Fruit fly (Drosophila melanogaster): Measurements from ENCODE around the gene Nepl11.

The Nepl11 gene

dm6 chr3R:4307664-4308416 is 13.2 kb upstream of the Nepl11 start, which contains the start of gene MP1 (continued):
- TF ChIP-seq z (GFP tag; IDR thresholded peaks at IDR 0.05), result no peak
- TF ChIP-seq Meics (GFP tag; optimal IDR thresholded peaks at IDR 0.05), result no peak
- no peak for TF ChIP-seq ranshi (GFP tag; IDR thresholded peaks at IDR 0.05)
- TF ChIP-seq CG34376 (GFP tag; optimal IDR thresholded peaks at IDR 0.05), result peak; percentile 79
- no peak for TF ChIP-seq Deaf1 (tag; optimal IDR thresholded peaks at IDR 0.05)
- TF ChIP-seq Dek (tag; optimal IDR thresholded peaks at IDR 0.05), result no peak
- TF ChIP-seq cato (GFP tag; optimal IDR thresholded peaks at IDR 0.05; ENCODE audit: borderline replicate concordance), result no peak
- TF ChIP-seq lab (GFP tag; optimal IDR thresholded peaks at IDR 0.05), result peak; percentile 21
- TF ChIP-seq inv (GFP tag; IDR thresholded peaks at IDR 0.05; ENCODE audit: partially characterized antibody), result no peak
- no peak for TF ChIP-seq Opbp (GFP tag; IDR thresholded peaks at IDR 0.05; ENCODE audit: partially characterized antibody)
- TF ChIP-seq br (optimal IDR thresholded peaks at IDR 0.05), result no peak
- TF ChIP-seq ken (GFP tag; IDR thresholded peaks at IDR 0.05), result no peak
- TF ChIP-seq CG8290 (GFP tag; optimal IDR thresholded peaks at IDR 0.05), result no peak
- TF ChIP-seq CG8290 (tag; optimal IDR thresholded peaks at IDR 0.05), result peak in 1 of 2 experiments; percentile 13
- TF ChIP-seq mld (GFP tag; IDR thresholded peaks at IDR 0.05; ENCODE audit: partially characterized antibody), result no peak
- peak; percentile 49 for TF ChIP-seq CG13894 (tag; optimal IDR thresholded peaks at IDR 0.05)
- no peak for TF ChIP-seq Blimp-1 (GFP tag; optimal IDR thresholded peaks at IDR 0.05)
- TF ChIP-seq dmrt99B (tag; optimal IDR thresholded peaks at IDR 0.05), result no peak
- no peak for TF ChIP-seq mirr (GFP tag; optimal IDR thresholded peaks at IDR 0.05)
- TF ChIP-seq CG10543 (GFP tag; optimal IDR thresholded peaks at IDR 0.05), result peak; percentile 26
- no peak for TF ChIP-seq scrt (GFP tag; optimal IDR thresholded peaks at IDR 0.05)
- no peak for TF ChIP-seq CTCF (GFP tag; optimal IDR thresholded peaks at IDR 0.05)
- TF ChIP-seq CG17385 (GFP tag; optimal IDR thresholded peaks at IDR 0.05), result no peak
- TF ChIP-seq Tbp (GFP tag; optimal IDR thresholded peaks at IDR 0.05), result no peak
- no peak for TF ChIP-seq Dfd (GFP tag; optimal IDR thresholded peaks at IDR 0.05)
- TF ChIP-seq Lhr (GFP tag; optimal IDR thresholded peaks at IDR 0.05), result no peak
- TF ChIP-seq Dp (GFP tag; optimal IDR thresholded peaks at IDR 0.05), result no peak
- no peak for TF ChIP-seq Kr (GFP tag; optimal IDR thresholded peaks at IDR 0.05)
- no peak for TF ChIP-seq Ada2b (GFP tag; IDR thresholded peaks at IDR 0.05)
- no peak for TF ChIP-seq HLHmδ (GFP tag; optimal IDR thresholded peaks at IDR 0.05)
- no peak for TF ChIP-seq jumu (GFP tag; optimal IDR thresholded peaks at IDR 0.05)
- TF ChIP-seq CHES-1-like (GFP tag; optimal IDR thresholded peaks at IDR 0.05), result no peak
- no peak for TF ChIP-seq CG12236 (GFP tag; optimal IDR thresholded peaks at IDR 0.05)
- TF ChIP-seq Hr51 (GFP tag; optimal IDR thresholded peaks at IDR 0.05), result no peak
- no peak for TF ChIP-seq CG10366 (GFP tag; IDR thresholded peaks at IDR 0.05)
- no peak for TF ChIP-seq CG4854 (GFP tag; optimal IDR thresholded peaks at IDR 0.05)
- no peak for TF ChIP-seq CG10321 (GFP tag; IDR thresholded peaks at IDR 0.05)
- no peak for TF ChIP-seq CG15479 (GFP tag; optimal IDR thresholded peaks at IDR 0.05)
- peak; percentile 36; the same call in 1 of the 2 replicates for TF ChIP-seq CG13287 (GFP tag; IDR thresholded peaks at IDR 0.05; ENCODE audit: partially characterized antibody)
- peak; percentile 73 for TF ChIP-seq CG3163 (GFP tag; optimal IDR thresholded peaks at IDR 0.05)
- TF ChIP-seq seq (GFP tag; IDR thresholded peaks at IDR 0.05), result no peak
- no peak for TF ChIP-seq CG7839 (tag; optimal IDR thresholded peaks at IDR 0.05)
- TF ChIP-seq CG11093 (GFP tag; IDR thresholded peaks at IDR 0.05), result no peak
- TF ChIP-seq twi (tag; optimal IDR thresholded peaks at IDR 0.05), result no peak
- peak; percentile 82 for TF ChIP-seq Med (GFP tag)
- no peak for TF ChIP-seq Optix (GFP tag; IDR thresholded peaks at IDR 0.05)
- TF ChIP-seq Doc3 (GFP tag; IDR thresholded peaks at IDR 0.05; ENCODE audit: partially characterized antibody), result no peak
- TF ChIP-seq NFAT (GFP tag; IDR thresholded peaks at IDR 0.05), result no peak
- no peak for TF ChIP-seq CG10274 (GFP tag; optimal IDR thresholded peaks at IDR 0.05)
- TF ChIP-seq usp (GFP tag; optimal IDR thresholded peaks at IDR 0.05), result no peak
- TF ChIP-seq sens (GFP tag), result peak; percentile 71

Data from whole organism, embryonic.